Worm (Caenorhabditis elegans): Measurements from ENCODE around the gene sra-39.
A peak's percentile ranks its signal among the peaks of the same experiment; 100 is the strongest.

Gene sra-39

ce11 chrX:13944184-13944583 is 41.0 kb upstream of the sra-39 start:
- no peak for TF ChIP-seq elt-3 (tag; optimal IDR thresholded peaks at IDR 0.05)
- TF ChIP-seq sma-9 (GFP tag; optimal IDR thresholded peaks at IDR 0.05), result no peak
- no peak for TF ChIP-seq sma-9 (tag; optimal IDR thresholded peaks at IDR 0.05)
- no peak for TF ChIP-seq mbf-1 (tag; optimal IDR thresholded peaks at IDR 0.05)
- TF ChIP-seq ztf-1 (GFP tag; conservative IDR thresholded peaks at IDR 0.05), result no peak
- no peak for TF ChIP-seq unc-62 (GFP tag; optimal IDR thresholded peaks at IDR 0.05)
- no peak for TF ChIP-seq mab-5 (tag; optimal IDR thresholded peaks at IDR 0.05)
- no peak for TF ChIP-seq nhr-10 (tag; optimal IDR thresholded peaks at IDR 0.05)
- TF ChIP-seq lin-11 (tag; optimal IDR thresholded peaks at IDR 0.05), result no peak
- TF ChIP-seq nhr-11 (tag; optimal IDR thresholded peaks at IDR 0.05), result no peak

- TF ChIP-seq ZK546.5 (tag; optimal IDR thresholded peaks at IDR 0.05), result no peak
- TF ChIP-seq ztf-11 (tag; optimal IDR thresholded peaks at IDR 0.05), result no peak
- TF ChIP-seq nhr-6 (tag; optimal IDR thresholded peaks at IDR 0.05), result no peak
- no peak for TF ChIP-seq elt-1 (tag; optimal IDR thresholded peaks at IDR 0.05)
- no peak for TF ChIP-seq nhr-21 (tag; optimal IDR thresholded peaks at IDR 0.05)
- TF ChIP-seq mbf-1 (tag; optimal IDR thresholded peaks at IDR 0.05), result no peak
- no peak for TF ChIP-seq skn-1 (tag; optimal IDR thresholded peaks at IDR 0.05)
- TF ChIP-seq nhr-129 (tag; optimal IDR thresholded peaks at IDR 0.05), result no peak
- TF ChIP-seq R02D3.7 (tag; optimal IDR thresholded peaks at IDR 0.05), result no peak
- no peak for TF ChIP-seq mab-5 (tag; optimal IDR thresholded peaks at IDR 0.05)
- no peak for TF ChIP-seq unc-39 (tag; optimal IDR thresholded peaks at IDR 0.05)
- TF ChIP-seq elt-3 (tag; optimal IDR thresholded peaks at IDR 0.05), result no peak
Observed at ce11 chrX:13941865-13942264, 38.6 kb upstream of the sra-39 start.

DNA sequence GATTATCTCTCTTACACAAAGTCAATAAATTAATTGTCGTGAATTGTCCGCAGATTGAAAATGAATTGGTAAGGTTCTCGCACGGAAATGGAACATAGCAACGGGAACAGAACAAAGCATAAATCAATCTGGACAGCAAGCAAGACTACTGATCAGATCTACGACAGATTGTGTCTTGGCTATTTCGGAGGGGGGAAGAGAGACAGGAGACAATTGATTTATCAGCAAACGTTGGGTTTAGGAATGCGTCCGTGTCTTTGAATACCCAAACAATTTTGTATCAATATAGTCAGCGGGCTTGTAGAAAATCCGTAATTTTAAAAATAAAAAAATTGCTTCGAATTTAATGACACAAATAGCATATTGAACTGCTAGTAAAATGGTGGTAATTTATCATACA is 38.1 kb upstream of the sra-39 start:
- TF ChIP-seq peb-1 (tag; optimal IDR thresholded peaks at IDR 0.05) (no peak), sem-4 (tag; optimal IDR thresholded peaks at IDR 0.05) (peak; percentile 38), ceh-16 (tag; optimal IDR thresholded peaks at IDR 0.05) (peak; percentile 67), lsy-2 (tag; optimal IDR thresholded peaks at IDR 0.05) (peak in 1 of 2 experiments; percentile 27), F13H6.1 (tag; optimal IDR thresholded peaks at IDR 0.05) (no peak), dmd-4 (tag; optimal IDR thresholded peaks at IDR 0.05) (no peak), nhr-21 (tag; optimal IDR thresholded peaks at IDR 0.05) (peak; percentile 83), ceh-82 (tag; optimal IDR thresholded peaks at IDR 0.05) (no peak), mab-5 (tag; optimal IDR thresholded peaks at IDR 0.05) (peak; percentile 41), C34F6.9 (tag; optimal IDR thresholded peaks at IDR 0.05) (peak; percentile 9), nhr-25 (tag; optimal IDR thresholded peaks at IDR 0.05) (peak; percentile 43), fos-1 (tag; optimal IDR thresholded peaks at IDR 0.05) (peak; percentile 7), sma-9 (GFP tag; optimal IDR thresholded peaks at IDR 0.05) (peak; percentile 48), sma-9 (tag; optimal IDR thresholded peaks at IDR 0.05) (no peak), sma-3 (GFP tag; optimal IDR thresholded peaks at IDR 0.05) (peak; percentile 62), ztf-4 (tag; optimal IDR thresholded peaks at IDR 0.05) (peak; percentile 37)

- TF ChIP-seq ZK546.5 (tag; optimal IDR thresholded peaks at IDR 0.05), result no peak
- TF ChIP-seq nhr-21 (tag; optimal IDR thresholded peaks at IDR 0.05), result peak; percentile 9
- no peak for TF ChIP-seq crh-2 (tag; optimal IDR thresholded peaks at IDR 0.05)
- TF ChIP-seq skn-1 (tag; optimal IDR thresholded peaks at IDR 0.05), result no peak
- no peak for TF ChIP-seq mbf-1 (tag; optimal IDR thresholded peaks at IDR 0.05)
- TF ChIP-seq blmp-1 (tag; optimal IDR thresholded peaks at IDR 0.05; ENCODE audit: insufficient read depth), result no peak
Observed at ce11 chrX:13940287-13940686, 37.1 kb upstream of the sra-39 start.

DNA sequence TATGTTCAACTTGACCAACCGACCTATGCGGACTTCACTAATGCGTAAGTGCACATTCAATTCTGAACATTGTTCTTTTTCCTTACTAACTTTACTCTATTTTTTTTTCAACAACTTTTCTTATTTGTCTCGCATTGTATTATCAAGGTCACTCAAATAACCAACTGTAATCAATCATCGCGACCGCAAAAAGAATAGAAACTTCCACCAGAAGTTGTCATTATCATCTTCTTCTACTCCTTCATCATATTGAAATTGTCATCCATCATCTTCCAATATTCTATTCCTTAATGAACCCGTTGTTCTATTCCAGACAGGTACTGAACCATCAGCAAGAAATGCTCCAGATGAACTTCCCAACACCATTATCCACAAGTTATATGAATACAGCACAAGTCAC is 36.2 kb upstream of the sra-39 start:
- TF ChIP-seq lsy-2 (tag; optimal IDR thresholded peaks at IDR 0.05) (no peak), nhr-21 (tag; optimal IDR thresholded peaks at IDR 0.05) (peak; percentile 19), sma-3 (GFP tag; optimal IDR thresholded peaks at IDR 0.05) (peak; percentile 5), C34F6.9 (tag; optimal IDR thresholded peaks at IDR 0.05) (no peak), egl-27 (tag; optimal IDR thresholded peaks at IDR 0.05) (no peak), nhr-25 (tag; optimal IDR thresholded peaks at IDR 0.05) (peak; percentile 19), nhr-10 (tag; optimal IDR thresholded peaks at IDR 0.05) (no peak), F13H6.1 (tag; optimal IDR thresholded peaks at IDR 0.05) (no peak), snpc-4 (tag; optimal IDR thresholded peaks at IDR 0.05) (no peak), skn-1 (tag; optimal IDR thresholded peaks at IDR 0.05) (no peak), nhr-77 (tag; optimal IDR thresholded peaks at IDR 0.05) (no peak), crh-2 (tag; optimal IDR thresholded peaks at IDR 0.05) (no peak)
